Fruit fly (Drosophila melanogaster) whole organism, prepupa: ENCODE results near the gene Fum2.

ENCODE experiments used
- CG10631 ChIP-seq: fragments of 200-800 bp; sonication (Bioruptor generic); optimal IDR thresholded peaks from 2 replicates; lab custom pipeline; 2016; ENCODE audit warnings: missing biosample characterization, missing genetic modification characterization
- CG10669 ChIP-seq: fragments of 200-800 bp; sonication (Bioruptor generic); optimal IDR thresholded peaks from 3 replicates; lab custom pipeline; 2018; ENCODE audit warnings: missing biosample characterization, mild to moderate bottlenecking, missing genetic modification characterization, moderate library complexity
- CG6163 ChIP-seq: fragments of 200-800 bp; sonication (Bioruptor generic); IDR thresholded peaks from 3 replicates; pipeline ENCODE4 v1.3.6; 2022; ENCODE audit warnings: missing biosample characterization, missing genetic modification characterization
- CG9139 ChIP-seq: fragments of 200-800 bp; sonication (Bioruptor generic); optimal IDR thresholded peaks from 3 replicates; lab custom pipeline; 2017; ENCODE audit warnings: missing biosample characterization, mild to moderate bottlenecking, missing genetic modification characterization
- Eip78C ChIP-seq: fragments of 200-800 bp; sonication (Bioruptor generic); peaks from one replicate; lab custom pipeline; 2016; ENCODE audit warnings: missing biosample characterization, missing genetic modification characterization
- Gug ChIP-seq: fragments of 200-800 bp; sonication (Bioruptor generic); IDR thresholded peaks from 2 replicates; pipeline ENCODE4 v1.3.6; 2022; ENCODE audit warnings: missing biosample characterization, missing genetic modification characterization
- Lpt ChIP-seq: fragments of 200-800 bp; sonication (Bioruptor generic); optimal IDR thresholded peaks from 3 replicates; lab custom pipeline; 2016; ENCODE audit warnings: missing biosample characterization, missing genetic modification characterization
- Met ChIP-seq: fragments of 200-800 bp; sonication (Bioruptor generic); optimal IDR thresholded peaks from 3 replicates; lab custom pipeline; 2016; ENCODE audit warnings: missing biosample characterization, missing genetic modification characterization
- OdsH ChIP-seq: fragments of 200-800 bp; sonication (Bioruptor generic); optimal IDR thresholded peaks from 3 replicates; lab custom pipeline; 2016; ENCODE audit warnings: missing biosample characterization, missing genetic modification characterization
- Sox102F ChIP-seq: fragments of 200-800 bp; sonication (Bioruptor generic); optimal IDR thresholded peaks from 2 replicates; lab custom pipeline; 2016; ENCODE audit warnings: missing biosample characterization, mild to moderate bottlenecking, missing genetic modification characterization
- achi ChIP-seq: fragments of 200-800 bp; sonication (Bioruptor generic); optimal IDR thresholded peaks from 3 replicates; lab custom pipeline; 2016; ENCODE audit warnings: missing biosample characterization, missing genetic modification characterization
- dsx ChIP-seq: fragments of 200-800 bp; optimal IDR thresholded peaks from 3 replicates; lab custom pipeline; 2019; ENCODE audit warnings: missing biosample characterization, mild to moderate bottlenecking, missing genetic modification characterization, moderate library complexity; ENCODE audit not compliant: poor library complexity, severe bottlenecking
- net ChIP-seq: fragments of 200-800 bp; sonication (Bioruptor generic); optimal IDR thresholded peaks from 3 replicates; lab custom pipeline; 2016; ENCODE audit warnings: missing biosample characterization, missing genetic modification characterization

DNA sequence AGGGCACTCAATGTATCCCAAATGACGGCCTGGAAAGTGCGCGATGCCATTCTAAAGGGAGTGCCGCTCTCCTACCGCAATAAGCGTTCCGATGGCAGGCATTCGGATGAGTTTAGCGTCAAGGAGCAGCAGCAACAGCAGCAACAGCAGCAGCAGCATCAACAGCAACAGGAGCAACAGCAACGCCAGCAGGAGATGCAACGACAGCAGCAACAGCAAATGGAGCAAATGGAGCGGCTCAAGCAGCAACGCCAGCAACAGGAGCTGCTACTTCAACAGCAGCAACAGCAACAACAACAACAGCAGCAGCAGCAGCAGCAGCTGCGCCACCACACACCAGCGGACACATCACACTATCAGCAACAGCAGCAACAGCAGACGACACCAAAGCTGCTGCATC lies 34.6 kb downstream of the Fum2 start:
- TF ChIP-seq Gug (GFP tag; lab: Robert Waterston, UW) = no peak
- no peak for TF ChIP-seq CG9139 (GFP tag; lab: Kevin White, UChicago)
- TF ChIP-seq dsx (GFP tag; lab: Kevin White, UChicago) = no peak
- no peak for TF ChIP-seq achi (GFP tag; lab: Kevin White, UChicago)
- no peak for TF ChIP-seq OdsH (GFP tag; lab: Kevin White, UChicago)
- no peak for TF ChIP-seq CG10669 (GFP tag; lab: Kevin White, UChicago)
- no peak for TF ChIP-seq net (GFP tag; lab: Kevin White, UChicago)
- TF ChIP-seq Eip78C (GFP tag; lab: Kevin White, UChicago) = no peak
- no peak for TF ChIP-seq Lpt (GFP tag; lab: Kevin White, UChicago)
- TF ChIP-seq Met (GFP tag; lab: Kevin White, UChicago) = no peak
- no peak for TF ChIP-seq Sox102F (GFP tag; lab: Kevin White, UChicago)
- no peak for TF ChIP-seq CG6163
- no peak for TF ChIP-seq CG10631 (GFP tag; lab: Kevin White, UChicago)
